Fruit fly (Drosophila melanogaster): Measurements from ENCODE around the gene CG43249.

dm6 chr3L:16301153-16301552, 2.9 kb upstream of the CG43249 start, which contains the start of gene CG4982:
- TF ChIP-seq CG3032 (tag; optimal IDR thresholded peaks at IDR 0.05) (no peak), Eip93F (GFP tag; optimal IDR thresholded peaks at IDR 0.05) (no peak), Gug (GFP tag; IDR thresholded peaks at IDR 0.05) (no peak), CG10669 (GFP tag; optimal IDR thresholded peaks at IDR 0.05) (no peak), eg (GFP tag; IDR thresholded peaks at IDR 0.05) (no peak), Hr4 (GFP tag; optimal IDR thresholded peaks at IDR 0.05) (no peak), Hr39 (GFP tag; optimal IDR thresholded peaks at IDR 0.05) (no peak), CG8632 (GFP tag; optimal IDR thresholded peaks at IDR 0.05) (no peak), Sox102F (GFP tag; optimal IDR thresholded peaks at IDR 0.05) (no peak), fd59A (GFP tag; optimal IDR thresholded peaks at IDR 0.05) (no peak), dac (GFP tag; optimal IDR thresholded peaks at IDR 0.05) (no peak), Hr38 (GFP tag; optimal IDR thresholded peaks at IDR 0.05) (no peak), Smox (GFP tag; optimal IDR thresholded peaks at IDR 0.05) (no peak)
